Worm (Caenorhabditis elegans) whole organism, late embryonic: ENCODE measurements around the gene T06D4.6.

Source experiments
- F13H6.1 ChIP-seq: sonication (generic microtip); optimal IDR thresholded peaks from 2 replicates; lab custom pipeline; 2016; ENCODE audit warnings: missing genetic modification characterization, missing compliant biosample characterization
- T23F11.4 ChIP-seq: fragments of 200-800 bp; sonication (Bioruptor generic); optimal IDR thresholded peaks from 2 replicates; lab custom pipeline; 2018; ENCODE audit warnings: mild to moderate bottlenecking, missing genetic modification characterization, missing compliant biosample characterization
- ama-1 ChIP-seq: fragments of 150-350 bp; optimal IDR thresholded peaks from 2 replicates; lab custom pipeline; 2014
- ceh-31 ChIP-seq: sonication (generic microtip); optimal IDR thresholded peaks from 2 replicates; lab custom pipeline; 2016; ENCODE audit warnings: missing genetic modification characterization, missing compliant biosample characterization
- elt-4 ChIP-seq: sonication (generic microtip); optimal IDR thresholded peaks from 2 replicates; lab custom pipeline; 2016; ENCODE audit warnings: missing genetic modification characterization, missing compliant biosample characterization
- fkh-10 ChIP-seq: fragments of 150-350 bp; optimal IDR thresholded peaks from 2 replicates; lab custom pipeline; 2014; ENCODE audit warnings: missing biosample characterization, missing genetic modification reagents, missing genetic modification characterization
- nfya-1 ChIP-seq: sonication (generic microtip); optimal IDR thresholded peaks from 2 replicates; lab custom pipeline; 2017; ENCODE audit warnings: missing genetic modification characterization, mild to moderate bottlenecking, missing compliant biosample characterization, antibody characterized with exemption, moderate library complexity
- nhr-11 ChIP-seq: fragments of 150-350 bp; optimal IDR thresholded peaks from 2 replicates; lab custom pipeline; 2014; ENCODE audit warnings: missing biosample characterization, missing genetic modification characterization
- pha-2 ChIP-seq: sonication (generic microtip); optimal IDR thresholded peaks from 2 replicates; lab custom pipeline; 2017; ENCODE audit warnings: mild to moderate bottlenecking, missing genetic modification characterization, missing compliant biosample characterization

ce11 chrII:3368097-3368496, 19.3 kb downstream of the T06D4.6 start, which contains the start of gene Y49F6C.7:
- TF ChIP-seq ama-1 (lab: Kevin White, UChicago) (no peak), nhr-11 (no peak), ceh-31 (tag; lab: Kevin White, UChicago) (no peak), nfya-1 (tag; lab: Kevin White, UChicago) (no peak), T23F11.4 (GFP tag; lab: Kevin White, UChicago) (no peak), F13H6.1 (tag; lab: Kevin White, UChicago) (no peak), elt-4 (no peak), pha-2 (tag; lab: Kevin White, UChicago) (no peak), fkh-10 (GFP tag; lab: Kevin White, UChicago) (no peak)
